Worm (Caenorhabditis elegans) whole organism, late embryonic: ENCODE data around the gene T06E6.10.

Experiments used
- T23F11.4 ChIP-seq: fragments of 200-800 bp; sonication (Bioruptor generic); optimal IDR thresholded peaks from 2 replicates; lab custom pipeline; 2018; ENCODE audit warnings: mild to moderate bottlenecking, missing genetic modification characterization, missing compliant biosample characterization
- Y22D7AL.16 ChIP-seq: sonication (generic microtip); optimal IDR thresholded peaks from 2 replicates; lab custom pipeline; 2016; ENCODE audit warnings: missing genetic modification characterization, missing compliant biosample characterization
- ahr-1 ChIP-seq: sonication (generic microtip); optimal IDR thresholded peaks from 2 replicates; lab custom pipeline; 2016; ENCODE audit warnings: missing genetic modification characterization, missing compliant biosample characterization
- ceh-24 ChIP-seq: sonication (generic microtip); optimal IDR thresholded peaks from 2 replicates; lab custom pipeline; 2016; ENCODE audit warnings: mild to moderate bottlenecking, missing genetic modification characterization, missing compliant biosample characterization
- ceh-30 ChIP-seq: fragments of 150-350 bp; optimal IDR thresholded peaks from 2 replicates; lab custom pipeline; 2014; ENCODE audit warnings: missing biosample characterization, missing genetic modification characterization
- ceh-31 ChIP-seq: sonication (generic microtip); optimal IDR thresholded peaks from 2 replicates; lab custom pipeline; 2016; ENCODE audit warnings: missing genetic modification characterization, missing compliant biosample characterization
- ceh-34 ChIP-seq: sonication (generic microtip); optimal IDR thresholded peaks from 2 replicates; lab custom pipeline; 2016; ENCODE audit warnings: mild to moderate bottlenecking, missing genetic modification characterization, missing compliant biosample characterization
- ceh-45 ChIP-seq: fragments of 200-800 bp; sonication (Bioruptor generic); IDR thresholded peaks from 2 replicates; pipeline ENCODE4 v1.3.6; 2022; ENCODE audit warnings: missing genetic modification reagents, missing genetic modification characterization, missing compliant biosample characterization
- ceh-48 ChIP-seq: sonication (generic microtip); optimal IDR thresholded peaks from 2 replicates; lab custom pipeline; 2016; ENCODE audit warnings: missing genetic modification characterization, inconsistent platforms, missing compliant biosample characterization
- che-1 ChIP-seq: sonication (generic microtip); optimal IDR thresholded peaks from 2 replicates; lab custom pipeline; 2016; ENCODE audit warnings: mild to moderate bottlenecking, missing genetic modification characterization, missing compliant biosample characterization
- dve-1 ChIP-seq: sonication (generic microtip); optimal IDR thresholded peaks from 2 replicates; lab custom pipeline; 2017; ENCODE audit warnings: antibody characterized with exemption, mild to moderate bottlenecking, missing genetic modification characterization, missing compliant biosample characterization
- elt-2 ChIP-seq: sonication (generic microtip); optimal IDR thresholded peaks from 2 replicates; lab custom pipeline; 2016; ENCODE audit warnings: missing genetic modification reagents, missing genetic modification characterization, missing compliant biosample characterization
- eyg-1 ChIP-seq: sonication (generic microtip); optimal IDR thresholded peaks from 2 replicates; lab custom pipeline; 2016; ENCODE audit warnings: missing genotype, missing genetic modification characterization, missing compliant biosample characterization
- fax-1 ChIP-seq: sonication (generic microtip); optimal IDR thresholded peaks from 2 replicates; lab custom pipeline; 2016; ENCODE audit warnings: missing genotype, missing genetic modification characterization, missing compliant biosample characterization
- fkh-10 ChIP-seq: fragments of 150-350 bp; optimal IDR thresholded peaks from 2 replicates; lab custom pipeline; 2014; ENCODE audit warnings: missing biosample characterization, missing genetic modification reagents, missing genetic modification characterization
- fkh-6 ChIP-seq: sonication (generic microtip); optimal IDR thresholded peaks from 2 replicates; lab custom pipeline; 2016; ENCODE audit warnings: missing genetic modification characterization, missing compliant biosample characterization
- gmeb-2 ChIP-seq: sonication (generic microtip); optimal IDR thresholded peaks from 2 replicates; lab custom pipeline; 2016; ENCODE audit warnings: missing genetic modification characterization, inconsistent platforms, missing compliant biosample characterization
- hlh-13 ChIP-seq: fragments of 200-800 bp; sonication (Bioruptor generic); optimal IDR thresholded peaks from 2 replicates; lab custom pipeline; 2018; ENCODE audit warnings: mild to moderate bottlenecking, missing genetic modification characterization, missing compliant biosample characterization
- hlh-15 ChIP-seq: sonication (generic microtip); optimal IDR thresholded peaks from 2 replicates; lab custom pipeline; 2016; ENCODE audit warnings: missing genetic modification characterization, missing compliant biosample characterization
- hlh-30 ChIP-seq: sonication (generic microtip); optimal IDR thresholded peaks from 2 replicates; lab custom pipeline; 2017; ENCODE audit warnings: antibody characterized with exemption, missing genetic modification characterization, missing compliant biosample characterization; ENCODE audit not compliant: insufficient read depth
- hlh-6 ChIP-seq: sonication (generic microtip); optimal IDR thresholded peaks from 2 replicates; lab custom pipeline; 2016; ENCODE audit warnings: missing genotype, missing genetic modification characterization, missing compliant biosample characterization
- hlh-8 ChIP-seq: sonication (generic microtip); optimal IDR thresholded peaks from 2 replicates; lab custom pipeline; 2016; ENCODE audit warnings: missing genotype, missing genetic modification characterization, missing compliant biosample characterization
- lin-11 ChIP-seq: fragments of 200-800 bp; sonication (Bioruptor generic); optimal IDR thresholded peaks from 2 replicates; lab custom pipeline; 2018; ENCODE audit warnings: mild to moderate bottlenecking, missing genetic modification characterization, missing compliant biosample characterization
- nfya-1 ChIP-seq: sonication (generic microtip); optimal IDR thresholded peaks from 2 replicates; lab custom pipeline; 2017; ENCODE audit warnings: missing genetic modification characterization, mild to moderate bottlenecking, missing compliant biosample characterization, antibody characterized with exemption, moderate library complexity
- nhr-11 ChIP-seq: fragments of 150-350 bp; optimal IDR thresholded peaks from 2 replicates; lab custom pipeline; 2014; ENCODE audit warnings: missing biosample characterization, missing genetic modification characterization
- npax-4 ChIP-seq: sonication (generic microtip); optimal IDR thresholded peaks from 2 replicates; lab custom pipeline; 2016; ENCODE audit warnings: missing genetic modification characterization, missing compliant biosample characterization
- odd-2 ChIP-seq: sonication (generic microtip); optimal IDR thresholded peaks from 2 replicates; lab custom pipeline; 2017; ENCODE audit warnings: antibody characterized with exemption, mild to moderate bottlenecking, missing genetic modification characterization, missing compliant biosample characterization
- pat-9 ChIP-seq: fragments of 200-800 bp; sonication (Bioruptor generic); optimal IDR thresholded peaks from 2 replicates; lab custom pipeline; 2018; ENCODE audit warnings: mild to moderate bottlenecking, missing genetic modification characterization, moderate library complexity, missing compliant biosample characterization
- pax-1 ChIP-seq: fragments of 150-350 bp; optimal IDR thresholded peaks from 2 replicates; lab custom pipeline; 2014; ENCODE audit warnings: missing biosample characterization, missing genetic modification characterization
- pha-2 ChIP-seq: sonication (generic microtip); optimal IDR thresholded peaks from 2 replicates; lab custom pipeline; 2017; ENCODE audit warnings: mild to moderate bottlenecking, missing genetic modification characterization, missing compliant biosample characterization
- pha-4 ChIP-seq: fragments of 150-350 bp; optimal IDR thresholded peaks from 2 replicates; lab custom pipeline; 2018; ENCODE audit warnings: missing biosample characterization, missing genetic modification reagents, missing genetic modification characterization
- pros-1 ChIP-seq: fragments of 150-350 bp; optimal IDR thresholded peaks from 2 replicates; lab custom pipeline; 2014; ENCODE audit warnings: missing biosample characterization, missing genetic modification reagents, missing genetic modification characterization
- rnt-1 ChIP-seq: sonication (generic microtip); optimal IDR thresholded peaks from 2 replicates; lab custom pipeline; 2016; ENCODE audit warnings: missing genetic modification characterization, missing compliant biosample characterization
- sdc-2 ChIP-seq: sonication (generic microtip); optimal IDR thresholded peaks from 2 replicates; lab custom pipeline; 2016; ENCODE audit warnings: missing genotype, missing genetic modification characterization, missing compliant biosample characterization
- sox-4 ChIP-seq: sonication (generic microtip); optimal IDR thresholded peaks from 2 replicates; lab custom pipeline; 2017; ENCODE audit warnings: mild to moderate bottlenecking, missing genetic modification characterization, inconsistent platforms, missing compliant biosample characterization
- syd-9 ChIP-seq: sonication (generic microtip); optimal IDR thresholded peaks from 2 replicates; lab custom pipeline; 2016; ENCODE audit warnings: mild to moderate bottlenecking, missing genetic modification characterization, moderate library complexity, missing compliant biosample characterization
- tbx-2 ChIP-seq: sonication (generic microtip); optimal IDR thresholded peaks from 2 replicates; lab custom pipeline; 2016; ENCODE audit warnings: missing genetic modification characterization, missing compliant biosample characterization
- unc-3 ChIP-seq, 2 experiments: fragments of 200-800 bp in 1 of 2; sonication (Bioruptor generic) in 1 of 2; sonication (generic microtip) in 1 of 2; conservative IDR thresholded peaks in 1 of 2; optimal IDR thresholded peaks in 1 of 2; 2 replicates each; pipeline versions ENCODE4 v1.3.6 to Lab custom; 2016 to 2022; ENCODE audit warnings: missing compliant biosample characterization in 2 of 2, missing genetic modification characterization in 2 of 2, missing genetic modification reagents in 1 of 2
- unc-42 ChIP-seq: sonication (generic microtip); optimal IDR thresholded peaks from 2 replicates; lab custom pipeline; 2016; ENCODE audit warnings: missing genotype, missing genetic modification characterization, missing compliant biosample characterization
- unc-55 ChIP-seq: sonication (generic microtip); optimal IDR thresholded peaks from 2 replicates; lab custom pipeline; 2017; ENCODE audit warnings: missing biosample characterization, missing genetic modification reagents, missing genetic modification characterization
- unc-86 ChIP-seq: sonication (generic microtip); optimal IDR thresholded peaks from 2 replicates; lab custom pipeline; 2016; ENCODE audit warnings: missing genetic modification characterization, missing compliant biosample characterization
- zip-5 ChIP-seq: sonication (generic microtip); optimal IDR thresholded peaks from 2 replicates; lab custom pipeline; 2016; ENCODE audit warnings: missing genetic modification characterization, missing compliant biosample characterization

The T06E6.10 gene

DNA sequence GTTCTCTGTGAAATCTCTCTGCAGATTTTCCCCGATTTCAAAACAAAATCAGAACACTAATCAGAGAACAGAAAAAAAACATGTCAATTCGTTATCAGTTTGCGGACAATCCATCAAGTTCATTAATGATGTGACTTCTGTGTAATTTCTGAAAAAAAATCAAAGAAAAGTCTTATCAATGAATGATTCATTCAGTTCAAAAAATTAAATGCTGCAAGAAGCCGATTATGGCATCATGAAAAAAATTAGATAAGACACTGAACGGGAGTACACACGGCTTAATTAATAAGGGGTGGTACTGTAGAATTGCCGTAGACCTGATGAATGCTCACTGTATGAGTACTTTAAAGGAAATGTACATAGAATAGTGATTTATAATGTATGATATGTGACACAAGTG, 18.2 kb downstream of the T06E6.10 start:
- TF ChIP-seq che-1 (no peak), ceh-45 (no peak)
- TF ChIP-seq, all 69 proteins: peak for 0

DNA sequence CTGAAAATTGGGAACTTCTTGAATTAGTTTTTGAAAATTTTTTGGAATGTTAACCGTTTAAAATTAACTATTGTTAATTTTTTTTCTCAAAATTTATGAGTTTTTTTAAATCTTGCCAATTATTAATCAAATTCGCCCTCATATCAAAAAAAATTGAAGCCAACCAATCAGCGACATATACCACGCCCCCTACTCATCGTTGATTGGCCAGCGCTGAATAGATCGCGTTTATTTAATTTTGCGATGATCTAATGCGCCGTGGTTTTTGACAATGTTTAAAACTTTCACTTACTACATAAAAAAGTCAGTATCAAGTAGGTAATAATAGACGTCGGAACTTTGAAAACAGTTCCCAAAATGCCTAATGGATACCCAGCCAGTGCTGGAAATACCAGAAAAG, 24.5 kb downstream of the T06E6.10 start:
- TF ChIP-seq nfya-1 (peak; percentile 68), ceh-48 (tag; lab: Kevin White, UChicago) (no peak)
- TF ChIP-seq, all 69 proteins: peak for 1

DNA sequence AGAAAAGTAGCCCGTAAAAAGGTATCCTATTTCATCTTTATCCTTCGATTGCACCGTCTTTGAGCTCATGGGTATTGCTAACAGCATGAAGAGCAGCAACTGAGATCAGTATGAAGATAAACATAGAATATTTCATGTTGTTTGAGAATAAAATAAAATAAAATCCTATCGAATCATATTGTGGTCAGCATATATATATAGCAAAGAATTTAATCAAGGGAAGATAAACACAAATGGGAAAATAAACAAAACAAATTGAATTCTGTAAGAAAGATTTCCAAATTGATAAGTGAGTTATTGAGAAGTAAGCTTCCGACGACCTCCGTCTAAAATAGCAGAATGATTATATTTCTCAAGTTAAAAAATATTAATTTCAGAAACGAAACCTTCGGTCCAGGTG, 25.8 kb downstream of the T06E6.10 start, which contains the start of gene T26H5.10:
TSS of gene T26H5.10 (minus strand) at position 101 of the 400 bp plus-strand sequence.
- no peak for TF ChIP-seq hlh-8 (tag; lab: Kevin White, UChicago)
- no peak for TF ChIP-seq che-1
- no peak for TF ChIP-seq elt-2 (tag; lab: Kevin White, UChicago)
- TF ChIP-seq hlh-13 (GFP tag; lab: Kevin White, UChicago): no peak
- no peak for TF ChIP-seq sdc-2 (tag; lab: Kevin White, UChicago)
- no peak for TF ChIP-seq fkh-6 (tag; lab: Kevin White, UChicago)
- TF ChIP-seq pha-4 (tag; lab: Kevin White, UChicago): no peak
- TF ChIP-seq unc-42 (tag; lab: Kevin White, UChicago): no peak
- no peak for TF ChIP-seq tbx-2
- TF ChIP-seq odd-2: no peak
- TF ChIP-seq ceh-24 (tag; lab: Kevin White, UChicago): no peak
- no peak for TF ChIP-seq unc-55
- TF ChIP-seq npax-4 (tag; lab: Kevin White, UChicago): no peak
- no peak for TF ChIP-seq nfya-1
- no peak for TF ChIP-seq unc-3 (GFP tag; conservative IDR thresholded peaks at IDR 0.05; lab: Robert Waterston, UW)
- no peak for TF ChIP-seq unc-3 (tag; optimal IDR thresholded peaks at IDR 0.05; lab: Kevin White, UChicago)
- TF ChIP-seq sox-4 (tag; lab: Kevin White, UChicago): no peak
- no peak for TF ChIP-seq rnt-1 (tag; lab: Kevin White, UChicago)
- TF ChIP-seq zip-5 (tag; lab: Kevin White, UChicago): no peak
- TF ChIP-seq ahr-1 (tag; lab: Kevin White, UChicago): no peak
- TF ChIP-seq, all 69 proteins: peak for 0

DNA sequence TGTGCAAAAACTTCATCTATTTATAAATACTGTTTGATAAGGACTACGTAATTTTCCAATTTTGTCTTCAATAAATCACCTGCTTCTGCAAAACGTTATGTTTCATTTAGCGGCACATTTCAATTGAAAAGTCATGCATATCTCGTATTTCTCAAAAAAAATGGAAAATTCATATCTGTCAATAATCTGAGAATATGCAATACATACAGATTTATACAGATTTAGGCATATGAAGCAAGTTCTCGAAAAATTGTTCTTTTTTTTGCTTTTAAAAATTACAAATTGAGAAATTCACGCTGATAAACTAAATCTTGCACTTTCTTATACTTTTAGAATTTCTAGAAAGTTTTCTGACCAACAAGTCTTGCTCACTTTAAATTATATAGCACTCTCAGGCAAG, 26.3 kb downstream of the T06E6.10 start, which contains the start of gene T26H5.11:
TSS of gene T26H5.11 (minus strand) at position 101 of the 400 bp plus-strand sequence.
- TF ChIP-seq pax-1 (no peak), npax-4 (tag; lab: Kevin White, UChicago) (no peak), pat-9 (no peak), fax-1 (no peak), nhr-11 (tag; lab: Kevin White, UChicago) (no peak), pros-1 (tag; lab: Kevin White, UChicago) (no peak), hlh-15 (tag; lab: Kevin White, UChicago) (no peak), fkh-10 (GFP tag; lab: Kevin White, UChicago) (no peak), ahr-1 (tag; lab: Kevin White, UChicago) (no peak), dve-1 (tag; lab: Kevin White, UChicago) (no peak), ceh-48 (tag; lab: Kevin White, UChicago) (no peak), hlh-30 (tag; lab: Kevin White, UChicago) (no peak), zip-5 (tag; lab: Kevin White, UChicago) (no peak), nfya-1 (no peak), Y22D7AL.16 (tag; lab: Kevin White, UChicago) (no peak)

DNA sequence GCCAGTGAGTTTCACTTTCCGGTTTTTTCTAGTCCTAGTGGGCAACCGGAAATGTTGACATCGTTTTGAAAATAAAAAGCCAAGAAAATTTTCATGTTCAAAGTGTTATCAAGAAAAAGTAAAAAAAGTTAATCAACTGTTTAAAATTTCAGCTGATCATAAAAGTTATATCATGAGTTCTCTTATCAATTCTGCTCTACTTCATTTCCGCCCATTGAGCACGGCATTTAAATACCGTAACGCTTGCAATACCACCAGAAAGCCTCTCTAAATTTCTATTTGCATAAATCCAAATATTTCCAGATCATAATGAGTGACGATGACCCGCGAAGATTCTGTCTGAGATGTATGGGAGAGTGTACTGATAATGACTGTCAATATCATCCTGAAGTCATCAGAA, 26.7 kb downstream of the T06E6.10 start, which contains the start of gene T26H5.9:
TSS of gene T26H5.9 (plus strand) at position 302 of the 400 bp plus-strand sequence.
- no peak for TF ChIP-seq ceh-31 (tag; lab: Kevin White, UChicago)
- TF ChIP-seq hlh-6: no peak
- TF ChIP-seq unc-42 (tag; lab: Kevin White, UChicago): no peak
- no peak for TF ChIP-seq syd-9
- TF ChIP-seq T23F11.4 (GFP tag; lab: Kevin White, UChicago): no peak
- no peak for TF ChIP-seq ceh-45
- TF ChIP-seq hlh-8 (tag; lab: Kevin White, UChicago): no peak
- TF ChIP-seq gmeb-2 (tag; lab: Kevin White, UChicago): no peak
- no peak for TF ChIP-seq lin-11 (tag; lab: Kevin White, UChicago)
- no peak for TF ChIP-seq eyg-1
- TF ChIP-seq unc-86: no peak
- no peak for TF ChIP-seq nhr-11 (tag; lab: Kevin White, UChicago)
- no peak for TF ChIP-seq ceh-34
- TF ChIP-seq sox-4 (tag; lab: Kevin White, UChicago): no peak
- no peak for TF ChIP-seq ceh-30
- no peak for TF ChIP-seq nfya-1
- TF ChIP-seq pha-2 (tag; lab: Kevin White, UChicago): no peak
